Fruit fly (Drosophila melanogaster) whole organism, embryonic: ENCODE results near the gene CG6023.

ENCODE experiments used
- Awh ChIP-seq: fragments of 200-800 bp; sonication (Bioruptor generic); IDR thresholded peaks from 2 replicates; pipeline ENCODE4, ENCODE4 v1.3.6; 2022; ENCODE audit warnings: missing biosample characterization, missing genetic modification characterization
- Blimp-1 ChIP-seq: fragments of 200-800 bp; sonication (Bioruptor generic); optimal IDR thresholded peaks from 3 replicates; lab custom pipeline; 2018; ENCODE audit warnings: missing biosample characterization, missing genetic modification characterization, mild to moderate bottlenecking, moderate library complexity, missing genetic modification reagents
- CG11093 ChIP-seq: fragments of 200-800 bp; sonication (Bioruptor generic); IDR thresholded peaks from 3 replicates; pipeline ENCODE4 v1.3.6; 2022; ENCODE audit warnings: missing biosample characterization, missing genetic modification characterization
- CG11504 ChIP-seq: fragments of 200-800 bp; sonication (Bioruptor generic); optimal IDR thresholded peaks from 3 replicates; lab custom pipeline; 2019; ENCODE audit warnings: missing biosample characterization, mild to moderate bottlenecking, missing genetic modification characterization, moderate library complexity
- CG12155 ChIP-seq: fragments of 200-800 bp; sonication (Bioruptor generic); optimal IDR thresholded peaks from 3 replicates; lab custom pipeline; 2016; ENCODE audit warnings: missing biosample characterization, missing genetic modification characterization
- CG12236 ChIP-seq: fragments of 200-800 bp; sonication (Bioruptor generic); optimal IDR thresholded peaks from 2 replicates; lab custom pipeline; 2016; ENCODE audit warnings: missing biosample characterization, missing genetic modification characterization
- CG13287 ChIP-seq: fragments of 200-800 bp; sonication (Bioruptor generic); IDR thresholded peaks from 2 replicates; pipeline ENCODE4 v1.3.6; 2022; ENCODE audit warnings: missing biosample characterization, missing genetic modification characterization; ENCODE audit not compliant: partially characterized antibody
- CG15011 ChIP-seq: fragments of 200-800 bp; sonication (Bioruptor generic); optimal IDR thresholded peaks from 3 replicates; lab custom pipeline; 2018; ENCODE audit warnings: missing biosample characterization, mild to moderate bottlenecking, missing genetic modification characterization
- CG15696 ChIP-seq: fragments of 200-800 bp; sonication (Bioruptor generic); optimal IDR thresholded peaks from 2 replicates; lab custom pipeline; 2019; ENCODE audit warnings: missing biosample characterization, mild to moderate bottlenecking, missing genetic modification characterization, moderate library complexity
- CG17361 ChIP-seq: fragments of 200-800 bp; sonication (Bioruptor generic); IDR thresholded peaks from 3 replicates; pipeline ENCODE4 v1.3.6; 2022; ENCODE audit warnings: missing biosample characterization, missing genetic modification characterization
- CG17385 ChIP-seq: fragments of 200-800 bp; sonication (Bioruptor generic); optimal IDR thresholded peaks from 3 replicates; lab custom pipeline; 2018; ENCODE audit warnings: missing biosample characterization, mild to moderate bottlenecking, missing genetic modification characterization
- CG17912 ChIP-seq: fragments of 200-800 bp; sonication (Bioruptor generic); optimal IDR thresholded peaks from 2 replicates; lab custom pipeline; 2018; ENCODE audit warnings: missing biosample characterization, mild to moderate bottlenecking, missing genetic modification characterization
- CG18599 ChIP-seq: fragments of 200-800 bp; sonication (Bioruptor generic); optimal IDR thresholded peaks from 3 replicates; lab custom pipeline; 2017; ENCODE audit warnings: missing biosample characterization, missing genetic modification characterization, mild to moderate bottlenecking, moderate library complexity, missing genetic modification reagents
- CG18619 ChIP-seq: fragments of 200-800 bp; sonication (Bioruptor generic); optimal IDR thresholded peaks from 3 replicates; lab custom pipeline; 2017; ENCODE audit warnings: missing biosample characterization, mild to moderate bottlenecking, missing genetic modification characterization
- CG30403 ChIP-seq: fragments of 200-800 bp; sonication (Bioruptor generic); optimal IDR thresholded peaks from 3 replicates; lab custom pipeline; 2016; ENCODE audit warnings: missing biosample characterization, missing genetic modification characterization
- CG42726 ChIP-seq: fragments of 200-800 bp; sonication (Bioruptor generic); IDR thresholded peaks from 2 replicates; pipeline ENCODE4 v1.3.6; 2022; ENCODE audit warnings: missing biosample characterization, missing genetic modification characterization; ENCODE audit not compliant: partially characterized antibody
- CG6654 ChIP-seq: fragments of 200-800 bp; sonication (Bioruptor generic); optimal IDR thresholded peaks from 2 replicates; lab custom pipeline; 2017; ENCODE audit warnings: missing biosample characterization, mild to moderate bottlenecking, missing genetic modification characterization
- CG7839 ChIP-seq: fragments of 200-800 bp; sonication (Bioruptor generic); optimal IDR thresholded peaks from 3 replicates; lab custom pipeline; 2018; ENCODE audit warnings: missing biosample characterization, mild to moderate bottlenecking, missing genetic modification characterization, moderate library complexity
- D ChIP-seq, 2 experiments: fragments of 200-800 bp in 1 of 2; fragments of >200 bp in 1 of 2; sonication (Bioruptor generic) in 1 of 2; optimal IDR thresholded peaks; 2 replicates in 1 of 2; 3 replicates in 1 of 2; lab custom pipeline; 2017; ENCODE audit warnings: mild to moderate bottlenecking in 1 of 2, missing biosample characterization in 1 of 2, missing genetic modification characterization in 1 of 2, missing genetic modification reagents in 1 of 2
- D19A ChIP-seq: fragments of 200-800 bp; optimal IDR thresholded peaks from 3 replicates; lab custom pipeline; 2019; ENCODE audit warnings: missing biosample characterization, mild to moderate bottlenecking, missing genetic modification characterization, moderate library complexity
- E2f2 ChIP-seq: fragments of 200-800 bp; sonication (Bioruptor generic); IDR thresholded peaks from 2 replicates; pipeline ENCODE4 v1.3.6; 2022; ENCODE audit warnings: missing biosample characterization, missing genetic modification characterization
- Ets65A ChIP-seq: fragments of 200-800 bp; sonication (Bioruptor generic); peaks from one replicate; lab custom pipeline; 2016; ENCODE audit warnings: missing biosample characterization, missing genetic modification characterization
- Gug ChIP-seq: fragments of 200-800 bp; sonication (Bioruptor generic); IDR thresholded peaks from 4 replicates; pipeline ENCODE4 v1.3.6; 2022; ENCODE audit warnings: missing biosample characterization, missing genetic modification characterization
- Hr51 ChIP-seq, 2 experiments: fragments of 200-800 bp; sonication (Bioruptor generic); optimal IDR thresholded peaks; 2 replicates in 1 of 2; 3 replicates in 1 of 2; lab custom pipeline; 2016 to 2018; ENCODE audit warnings: missing biosample characterization in 2 of 2, missing genetic modification characterization in 2 of 2, mild to moderate bottlenecking in 1 of 2, moderate library complexity in 1 of 2
- Med ChIP-seq: fragments of 200-800 bp; sonication (Bioruptor generic); peaks from one replicate; lab custom pipeline; 2016; ENCODE audit warnings: missing biosample characterization, missing genetic modification characterization, mild to moderate bottlenecking, inconsistent platforms, moderate library complexity
- Meics ChIP-seq: fragments of 200-800 bp; sonication (Bioruptor generic); optimal IDR thresholded peaks from 2 replicates; lab custom pipeline; 2017; ENCODE audit warnings: missing biosample characterization, mild to moderate bottlenecking, missing genetic modification characterization
- Neu2 ChIP-seq: fragments of 200-800 bp; sonication (Bioruptor generic); optimal IDR thresholded peaks from 3 replicates; lab custom pipeline; 2016; ENCODE audit warnings: missing biosample characterization, missing genetic modification characterization, borderline replicate concordance
- Oaz ChIP-seq: fragments of 200-800 bp; sonication (Bioruptor generic); IDR thresholded peaks from 2 replicates; pipeline ENCODE4 v1.3.6; 2022; ENCODE audit warnings: missing biosample characterization, missing genetic modification characterization
- Pdp1 ChIP-seq, 2 experiments: fragments of 200-800 bp; sonication (Bioruptor generic); optimal IDR thresholded peaks; 3 replicates each; lab custom pipeline; 2016; ENCODE audit warnings: missing biosample characterization in 2 of 2, missing genetic modification characterization in 2 of 2, mild to moderate bottlenecking in 1 of 2, moderate library complexity in 1 of 2
- Sry-β ChIP-seq: fragments of 200-800 bp; sonication (Bioruptor generic); optimal IDR thresholded peaks from 2 replicates; lab custom pipeline; 2018; ENCODE audit warnings: missing biosample characterization, mild to moderate bottlenecking, missing genetic modification characterization, moderate library complexity
- Usf ChIP-seq: fragments of 200-800 bp; sonication (Bioruptor generic); optimal IDR thresholded peaks from 2 replicates; lab custom pipeline; 2017; ENCODE audit warnings: missing genotype, missing biosample characterization, missing genetic modification characterization
- Xrp1 ChIP-seq: fragments of 200-800 bp; sonication (Bioruptor generic); IDR thresholded peaks from 2 replicates; pipeline ENCODE4 v1.3.6; 2022; ENCODE audit warnings: missing biosample characterization, missing genetic modification characterization
- cg ChIP-seq: fragments of 200-800 bp; sonication (Bioruptor generic); optimal IDR thresholded peaks from 3 replicates; lab custom pipeline; 2019; ENCODE audit warnings: missing biosample characterization, mild to moderate bottlenecking, missing genetic modification characterization, moderate library complexity
- chn ChIP-seq: fragments of 200-800 bp; sonication (Bioruptor generic); optimal IDR thresholded peaks from 2 replicates; lab custom pipeline; 2016; ENCODE audit warnings: missing biosample characterization, missing genetic modification characterization
- ci ChIP-seq: fragments of 200-800 bp; sonication (Bioruptor generic); IDR thresholded peaks from 3 replicates; pipeline ENCODE4 v1.3.6; 2022; ENCODE audit warnings: missing biosample characterization, missing genetic modification characterization
- crol ChIP-seq: fragments of 200-800 bp; sonication (Bioruptor generic); IDR thresholded peaks from 2 replicates; pipeline ENCODE4 v1.3.6; 2022; ENCODE audit warnings: missing biosample characterization, missing genetic modification characterization
- en ChIP-seq: fragments of 200-800 bp; sonication (Bioruptor generic); optimal IDR thresholded peaks from 2 replicates; lab custom pipeline; 2016; ENCODE audit warnings: missing biosample characterization, missing genetic modification characterization
- grn ChIP-seq: fragments of 200-800 bp; sonication (Bioruptor generic); optimal IDR thresholded peaks from 3 replicates; lab custom pipeline; 2017; ENCODE audit warnings: missing biosample characterization, missing genetic modification characterization
- ind ChIP-seq: fragments of 200-800 bp; sonication (Bioruptor generic); optimal IDR thresholded peaks from 3 replicates; lab custom pipeline; 2016; ENCODE audit warnings: missing biosample characterization, missing genetic modification characterization
- inv ChIP-seq: fragments of 200-800 bp; sonication (Bioruptor generic); IDR thresholded peaks from 2 replicates; pipeline ENCODE4 v1.3.6; 2022; ENCODE audit warnings: missing biosample characterization, missing genetic modification characterization; ENCODE audit not compliant: partially characterized antibody
- lab ChIP-seq: fragments of 200-800 bp; sonication (Bioruptor generic); optimal IDR thresholded peaks from 3 replicates; lab custom pipeline; 2017; ENCODE audit warnings: missing biosample characterization, missing genetic modification characterization, mild to moderate bottlenecking, moderate library complexity, missing genetic modification reagents
- mirr ChIP-seq: fragments of 200-800 bp; sonication (Bioruptor generic); optimal IDR thresholded peaks from 3 replicates; lab custom pipeline; 2018; ENCODE audit warnings: missing biosample characterization, mild to moderate bottlenecking, missing genetic modification characterization
- phol ChIP-seq: fragments of 200-800 bp; sonication (Bioruptor generic); optimal IDR thresholded peaks from 3 replicates; lab custom pipeline; 2018; ENCODE audit warnings: missing biosample characterization, mild to moderate bottlenecking, missing genetic modification characterization, moderate library complexity
- pum ChIP-seq: fragments of 200-800 bp; sonication (Bioruptor generic); optimal IDR thresholded peaks from 2 replicates; lab custom pipeline; 2016; ENCODE audit warnings: missing biosample characterization, missing genetic modification characterization
- scrt ChIP-seq: fragments of 200-800 bp; sonication (Bioruptor generic); optimal IDR thresholded peaks from 2 replicates; lab custom pipeline; 2018; ENCODE audit warnings: missing biosample characterization, mild to moderate bottlenecking, missing genetic modification characterization, moderate library complexity
- sens-2 ChIP-seq: fragments of 200-800 bp; sonication (Bioruptor generic); IDR thresholded peaks from 2 replicates; pipeline ENCODE4 v1.3.6; 2022; ENCODE audit warnings: missing biosample characterization, missing genetic modification characterization
- sr ChIP-seq: fragments of 200-800 bp; sonication (Bioruptor generic); IDR thresholded peaks from 3 replicates; pipeline ENCODE4 v1.3.6; 2022; ENCODE audit warnings: missing biosample characterization, missing genetic modification characterization
- trh ChIP-seq: fragments of 200-800 bp; sonication (Bioruptor generic); optimal IDR thresholded peaks from 2 replicates; lab custom pipeline; 2016; ENCODE audit warnings: missing biosample characterization, missing genetic modification characterization

Gene CG6023

DNA sequence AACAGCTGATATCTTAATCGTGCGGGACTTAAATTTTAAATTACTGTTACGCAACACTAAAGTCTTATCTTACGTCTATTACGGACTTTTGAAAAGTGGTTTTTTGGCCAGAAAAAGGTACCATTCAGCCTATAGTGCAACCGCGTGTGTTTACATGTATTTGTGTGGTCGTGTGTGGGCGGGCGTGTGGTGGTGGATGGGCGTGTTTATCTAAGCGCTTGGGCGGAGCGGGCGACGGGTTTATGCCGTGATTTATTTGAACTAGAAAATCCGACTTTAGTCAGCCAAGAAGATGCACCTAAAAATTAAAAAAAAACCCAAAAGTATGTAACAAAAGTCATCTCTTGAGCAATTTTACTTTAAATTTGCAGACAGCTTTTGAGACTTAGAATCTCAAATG lies 42.4 kb upstream of the CG6023 start (continued):
- no peak for TF ChIP-seq CG12236 (GFP tag; lab: Kevin White, UChicago)
- no peak for TF ChIP-seq CG13287
- no peak for TF ChIP-seq en (GFP tag; lab: Kevin White, UChicago)
- 0 out of 2 replicates have a peak, but pooled peaks have one; percentile 17 for TF ChIP-seq sens-2
- TF ChIP-seq Usf = no peak
- peak in 1 of 2 experiments; percentile 80 for TF ChIP-seq Pdp1 (GFP tag; optimal IDR thresholded peaks at IDR 0.05; lab: Kevin White, UChicago)
- no peak for TF ChIP-seq CG15011 (GFP tag; lab: Kevin White, UChicago)
- no peak for TF ChIP-seq CG18619 (GFP tag; lab: Kevin White, UChicago)
- no peak for TF ChIP-seq trh
- TF ChIP-seq grn (GFP tag; lab: Kevin White, UChicago) = no peak
- TF ChIP-seq E2f2 (GFP tag; lab: Robert Waterston, UW) = 0 out of 2 replicates have a peak, but pooled peaks have one; percentile 7
- TF ChIP-seq chn = no peak
- TF ChIP-seq CG17912 (GFP tag; lab: Kevin White, UChicago) = peak; percentile 1
- TF ChIP-seq Sry-β (GFP tag; lab: Kevin White, UChicago) = no peak
- no peak for TF ChIP-seq CG18599 (GFP tag; lab: Kevin White, UChicago)
- 0 out of 2 replicates have a peak, but pooled peaks have one; percentile 13 for TF ChIP-seq Awh (GFP tag; lab: Robert Waterston, UW)
- TF ChIP-seq pum (GFP tag; lab: Kevin White, UChicago) = no peak
- TF ChIP-seq CG15696 (tag; lab: Kevin White, UChicago) = no peak
- peak; percentile 3 for TF ChIP-seq cg (GFP tag; lab: Kevin White, UChicago)
- peak; percentile 87 for TF ChIP-seq sr (GFP tag; lab: Robert Waterston, UW)
- TF ChIP-seq CG6654 (GFP tag; lab: Kevin White, UChicago) = no peak
- TF ChIP-seq crol = peak; percentile 67
- TF ChIP-seq CG12155 (GFP tag; lab: Kevin White, UChicago) = no peak

DNA sequence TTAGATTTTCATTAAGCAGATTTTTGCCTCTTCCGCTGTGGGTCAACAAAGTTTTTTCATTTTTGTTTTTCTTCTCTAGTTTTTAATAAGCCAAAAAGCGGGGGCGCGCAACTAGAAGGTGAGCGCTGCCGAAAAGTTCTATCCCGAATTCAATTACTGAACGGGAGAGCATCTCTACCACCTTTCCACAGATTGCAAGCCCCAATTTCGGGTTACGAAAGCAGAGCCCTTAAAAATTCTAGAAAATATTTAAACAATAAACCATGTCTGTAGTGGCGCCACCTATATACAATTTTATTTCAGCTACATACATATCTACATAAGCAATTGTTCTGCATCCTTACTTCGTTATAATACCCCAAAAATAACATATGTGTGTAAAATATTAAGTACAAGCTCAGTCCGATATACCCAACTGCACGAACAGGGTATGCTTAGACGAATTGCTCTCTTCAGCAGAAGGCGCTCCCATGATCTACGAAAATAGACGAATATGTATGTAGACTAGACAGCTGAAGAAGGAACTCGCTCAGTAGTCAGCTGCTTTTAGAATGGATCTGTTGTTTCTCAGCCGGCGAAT lies 37.4 kb upstream of the CG6023 start, which contains the start of gene CG6106:
Gene CG6106 (plus strand): TSS at position 530 of the 580 bp plus-strand sequence.
- peak; percentile 6 for TF ChIP-seq pum (GFP tag; lab: Kevin White, UChicago)
- peak; percentile 41 for TF ChIP-seq CG11504 (tag; lab: Kevin White, UChicago)
- peak; percentile 7 for TF ChIP-seq Meics
- TF ChIP-seq CG42726 (GFP tag; lab: Robert Waterston, UW) = no peak
- TF ChIP-seq Oaz (GFP tag; lab: Robert Waterston, UW) = no peak
- peak; percentile 59 for TF ChIP-seq phol (tag; lab: Kevin White, UChicago)
- TF ChIP-seq lab = peak; percentile 2
- TF ChIP-seq CG11093 = no peak
- TF ChIP-seq Neu2 (GFP tag; lab: Kevin White, UChicago) = no peak
- no peak for TF ChIP-seq D (optimal IDR thresholded peaks at IDR 0.05; lab: Kevin White, UChicago)
- peak; percentile 12 for TF ChIP-seq D (GFP tag; optimal IDR thresholded peaks at IDR 0.05; lab: Kevin White, UChicago)
- peak; percentile 45 for TF ChIP-seq CG7839 (tag; lab: Kevin White, UChicago)
- peak; percentile 44 for TF ChIP-seq Med (GFP tag; lab: Kevin White, UChicago)
- 0 out of 3 replicates have a peak, but pooled peaks have one; percentile 5 for TF ChIP-seq ci (GFP tag; lab: Robert Waterston, UW)
- TF ChIP-seq Blimp-1 (GFP tag; lab: Kevin White, UChicago) = peak; percentile 4
- TF ChIP-seq inv (GFP tag; lab: Robert Waterston, UW) = no peak
- 0 out of 4 replicates have a peak, but pooled peaks have one; percentile 3 for TF ChIP-seq Gug
- peak; percentile 5 for TF ChIP-seq D19A (tag; lab: Kevin White, UChicago)
- no peak for TF ChIP-seq scrt (GFP tag; lab: Kevin White, UChicago)
- peak; percentile 8 for TF ChIP-seq CG17385 (GFP tag; lab: Kevin White, UChicago)
- TF ChIP-seq ind = peak; percentile 30
- TF ChIP-seq Xrp1 = peak; percentile 18; the same call in 1 of the 2 replicates
- peak in 1 of 2 experiments; percentile 32 for TF ChIP-seq Hr51 (GFP tag; optimal IDR thresholded peaks at IDR 0.05; lab: Kevin White, UChicago)
- TF ChIP-seq mirr (GFP tag; lab: Kevin White, UChicago) = no peak
- peak; percentile 20 for TF ChIP-seq CG30403 (GFP tag; lab: Kevin White, UChicago)
- TF ChIP-seq Pdp1 (GFP tag; optimal IDR thresholded peaks at IDR 0.05; lab: Kevin White, UChicago) = peak in 1 of 2 experiments; percentile 17
- TF ChIP-seq Ets65A (GFP tag; lab: Kevin White, UChicago) = peak; percentile 90
- 0 out of 3 replicates have a peak, but pooled peaks have one; percentile 32 for TF ChIP-seq CG17361
